Worm (Caenorhabditis elegans) whole organism, L1 larva: ENCODE data around the gene F58A3.4.

ENCODE experiments used
- aly-2 ChIP-seq: fragments of 150-350 bp; optimal IDR thresholded peaks from 2 replicates; lab custom pipeline; 2014; ENCODE audit warnings: missing biosample characterization, missing genetic modification characterization
- ceh-82 ChIP-seq, 3 experiments: fragments of 150-350 bp in 1 of 3; sonication (generic microtip) in 2 of 3; optimal IDR thresholded peaks; 2 replicates each; lab custom pipeline; 2014 to 2017; ENCODE audit warnings: missing biosample characterization in 3 of 3, missing genetic modification characterization in 3 of 3
- egl-27 ChIP-seq, 2 experiments: fragments of 150-350 bp in 1 of 2; sonication (generic microtip); optimal IDR thresholded peaks; 3 replicates each; lab custom pipeline; 2017 to 2018; ENCODE audit warnings: missing biosample characterization in 2 of 2, missing genetic modification characterization in 2 of 2, missing genetic modification reagents in 2 of 2
- elt-3 ChIP-seq, 6 experiments: fragments of 150-350 bp in 1 of 6; sonication (generic microtip); optimal IDR thresholded peaks; 2 replicates each; lab custom pipeline; 2017 to 2018; ENCODE audit warnings: missing biosample characterization in 6 of 6, missing genetic modification characterization in 6 of 6, inconsistent platforms in 1 of 6
- fos-1 ChIP-seq: fragments of 150-350 bp; optimal IDR thresholded peaks from 2 replicates; lab custom pipeline; 2014; ENCODE audit warnings: missing biosample characterization, missing genetic modification characterization
- mep-1 ChIP-seq: fragments of 150-350 bp; optimal IDR thresholded peaks from 2 replicates; lab custom pipeline; 2014; ENCODE audit warnings: missing biosample characterization, missing genetic modification characterization
- tbx-2 ChIP-seq: sonication (generic microtip); optimal IDR thresholded peaks from 2 replicates; lab custom pipeline; 2016; ENCODE audit warnings: missing genetic modification characterization, missing compliant biosample characterization
- unc-130 ChIP-seq: fragments of 150-350 bp; optimal IDR thresholded peaks from 2 replicates; lab custom pipeline; 2017; ENCODE audit warnings: missing biosample characterization, missing genetic modification characterization, inconsistent platforms
- unc-62 ChIP-seq: fragments of 150-350 bp; optimal IDR thresholded peaks from 2 replicates; lab custom pipeline; 2014; ENCODE audit warnings: missing biosample characterization, missing genetic modification reagents, missing genetic modification characterization
- zip-4 ChIP-seq: fragments of 200-800 bp; sonication (Bioruptor generic); optimal IDR thresholded peaks from 2 replicates; lab custom pipeline; 2018; ENCODE audit warnings: mild to moderate bottlenecking, missing genetic modification characterization, moderate library complexity, missing compliant biosample characterization
- ztf-11 ChIP-seq, 2 experiments: sonication (generic microtip); optimal IDR thresholded peaks; 2 replicates each; lab custom pipeline; 2016 to 2017; ENCODE audit warnings: missing genetic modification characterization in 2 of 2, missing biosample characterization in 1 of 2, missing compliant biosample characterization in 1 of 2

DNA sequence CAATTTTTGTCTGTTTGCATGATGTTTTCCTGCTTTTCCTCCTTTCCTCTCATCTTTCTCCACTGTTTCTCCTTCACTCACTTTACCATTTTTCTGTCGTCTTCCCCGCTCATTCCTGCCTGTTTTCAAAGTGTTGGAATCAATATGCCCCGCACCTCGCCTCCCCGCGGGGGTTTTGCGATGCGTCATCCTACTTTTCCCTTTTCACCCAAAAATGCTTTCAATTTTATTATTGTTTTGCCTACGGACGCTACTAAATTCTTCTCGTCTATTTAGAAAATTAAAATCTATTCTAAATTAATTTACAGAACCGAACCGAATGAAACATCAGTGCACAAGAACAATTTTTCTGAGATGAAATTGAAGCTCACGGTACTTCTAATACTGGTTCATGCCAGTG lies 18.3 kb downstream of the F58A3.4 start, which contains the start of gene ver-3:
- TF ChIP-seq fos-1, result no peak
- TF ChIP-seq tbx-2 (tag; lab: Kevin White, UChicago), result no peak
- no peak for TF ChIP-seq ceh-82 (tag; optimal IDR thresholded peaks at IDR 0.05; lab: Kevin White, UChicago)
- TF ChIP-seq unc-130 (tag; lab: Kevin White, UChicago), result no peak
- no peak for TF ChIP-seq unc-62
- TF ChIP-seq elt-3 (tag; optimal IDR thresholded peaks at IDR 0.05; lab: Kevin White, UChicago), result no peak
- no peak for TF ChIP-seq mep-1 (tag; lab: Kevin White, UChicago)
- TF ChIP-seq egl-27 (tag; optimal IDR thresholded peaks at IDR 0.05; lab: Kevin White, UChicago), result no peak
- no peak for TF ChIP-seq zip-4 (GFP tag; lab: Kevin White, UChicago)
- TF ChIP-seq ztf-11 (tag; optimal IDR thresholded peaks at IDR 0.05; lab: Kevin White, UChicago), result no peak
- no peak for TF ChIP-seq aly-2 (tag; lab: Kevin White, UChicago)
